Fruit fly (Drosophila melanogaster): ENCODE data around the gene CG11663.

The CG11663 gene

dm6 chrX:930048-930800 is 35.9 kb downstream of the CG11663 start, which contains the start of gene CG3708:
Gene CG3708, minus strand, starts transcription at chrX:930098.
- TF ChIP-seq CTCF (optimal IDR thresholded peaks at IDR 0.05) (no peak), CG8478 (optimal IDR thresholded peaks at IDR 0.05) (no peak)

dm6 chrX:932166-932565 is 37.9 kb downstream of the CG11663 start, which contains the start of the genes CG32815 and CG3706:
Gene CG32815, plus strand, starts transcription at chrX:932466.
Gene CG3706, minus strand, starts transcription at chrX:932475.
- TF ChIP-seq CG8478 (optimal IDR thresholded peaks at IDR 0.05): no peak
- TF ChIP-seq CTCF (optimal IDR thresholded peaks at IDR 0.05): no peak

DNA sequence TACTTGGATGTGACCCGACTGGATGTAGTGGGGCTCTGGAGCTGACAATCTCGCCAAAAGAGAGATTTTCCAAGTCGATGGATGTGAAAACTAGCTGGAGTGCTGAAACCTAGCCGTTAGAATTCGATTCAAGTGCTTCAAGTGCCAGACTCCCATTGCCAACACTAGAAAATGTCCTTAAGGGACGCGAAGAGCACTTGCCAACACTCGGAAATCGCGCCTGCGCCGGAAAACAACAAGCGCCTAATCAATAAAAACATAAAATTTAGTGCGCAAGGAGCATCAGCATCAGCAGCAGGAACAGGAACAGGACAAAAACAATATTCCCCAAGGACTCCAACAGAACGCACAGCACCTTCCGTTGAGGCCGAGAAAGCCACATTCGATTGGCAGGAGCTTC is 38.6 kb downstream of the CG11663 start:
- no peak for TF ChIP-seq CTCF (optimal IDR thresholded peaks at IDR 0.05)
- TF ChIP-seq CG8478 (optimal IDR thresholded peaks at IDR 0.05): no peak

DNA sequence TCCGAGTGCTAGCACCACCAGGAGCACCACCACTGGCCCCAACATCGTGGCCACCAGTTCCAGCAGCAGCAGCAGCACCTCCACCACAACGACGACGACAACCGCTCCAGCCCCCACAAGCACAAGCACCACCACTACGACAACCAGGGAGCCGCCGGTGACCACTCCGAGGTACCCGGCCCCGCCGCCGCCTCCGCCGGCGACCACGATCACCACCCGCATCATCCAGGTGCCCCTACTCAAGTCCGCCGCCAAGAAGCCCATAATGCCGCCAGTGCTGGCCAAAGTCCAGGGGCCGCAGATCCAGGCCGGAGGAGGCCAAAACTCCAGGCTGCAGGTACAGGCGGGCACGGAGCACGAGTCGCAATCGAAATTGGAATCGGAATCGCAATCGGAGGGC is 39.7 kb downstream of the CG11663 start:
- no peak for TF ChIP-seq CTCF (optimal IDR thresholded peaks at IDR 0.05)
- TF ChIP-seq CG8478 (optimal IDR thresholded peaks at IDR 0.05): no peak

dm6 chrX:935049-935900 is 41.0 kb downstream of the CG11663 start, which contains the start of gene TRAM:
Gene TRAM, plus strand, starts transcription at chrX:935232.
- TF ChIP-seq CTCF (optimal IDR thresholded peaks at IDR 0.05) (peak; percentile 24 to 54), CG8478 (optimal IDR thresholded peaks at IDR 0.05) (no peak)

- no peak for TF ChIP-seq CG8478 (optimal IDR thresholded peaks at IDR 0.05)
- no peak for TF ChIP-seq CTCF (optimal IDR thresholded peaks at IDR 0.05)
Measured at dm6 chrX:935901-936207, 41.6 kb downstream of the CG11663 start.

DNA sequence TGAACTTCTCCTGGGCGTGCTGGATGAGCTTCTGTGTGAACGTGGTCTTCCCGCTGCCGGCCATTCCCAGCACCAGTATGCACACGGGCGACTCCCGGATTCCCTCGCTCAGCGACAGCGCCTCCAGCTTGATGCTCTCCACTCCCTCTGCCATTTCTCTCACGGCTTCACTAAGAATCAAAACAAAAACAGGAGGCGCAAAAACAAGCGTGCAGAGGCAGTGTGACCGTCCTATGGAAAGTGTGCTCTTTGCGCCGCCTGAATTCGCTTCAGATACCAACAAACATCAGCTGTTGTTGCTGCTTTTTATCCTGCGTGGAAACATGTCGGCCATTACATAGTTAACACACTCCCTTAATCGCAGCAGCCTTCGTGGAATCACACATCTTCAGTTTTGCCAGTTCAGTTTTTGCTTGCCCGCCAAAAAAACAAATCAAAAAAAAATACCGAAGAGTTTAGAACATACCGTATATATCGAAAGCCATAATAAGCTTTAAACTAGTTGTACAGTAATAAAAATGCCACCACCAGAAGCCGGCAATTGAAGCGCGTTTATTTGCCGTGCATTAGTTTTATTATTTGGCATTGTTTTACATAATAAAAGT is 46.4 kb downstream of the CG11663 start, which contains the start of the genes CG3704 and mus81:
Gene CG3704, minus strand, starts transcription at position 226 of the 605 bp plus-strand sequence.
Gene mus81, plus strand, starts transcription at position 496 of the 605 bp plus-strand sequence.
- TF ChIP-seq CG8478 (optimal IDR thresholded peaks at IDR 0.05) (no peak), CTCF (optimal IDR thresholded peaks at IDR 0.05) (no peak)

Measured in S2 (cell line).